Worm (Caenorhabditis elegans) whole organism, early embryonic: Measurements from ENCODE around the gene daf-42.

Source experiments
- ama-1 ChIP-seq: fragments of 150-350 bp; optimal IDR thresholded peaks from 2 replicates; lab custom pipeline; 2014
- ceh-13 ChIP-seq: fragments of 200-800 bp; sonication (Bioruptor generic); optimal IDR thresholded peaks from 2 replicates; lab custom pipeline; 2018; ENCODE audit warnings: mild to moderate bottlenecking, missing genetic modification characterization, missing compliant biosample characterization
- ceh-36 ChIP-seq: sonication (generic microtip); optimal IDR thresholded peaks from 2 replicates; lab custom pipeline; 2016; ENCODE audit warnings: missing genetic modification characterization, inconsistent platforms, missing compliant biosample characterization
- ets-7 ChIP-seq: sonication (generic microtip); optimal IDR thresholded peaks from 2 replicates; lab custom pipeline; 2016; ENCODE audit warnings: missing genotype, missing genetic modification characterization, missing compliant biosample characterization
- flt-1 ChIP-seq: fragments of 200-800 bp; sonication (Bioruptor generic); IDR thresholded peaks from 2 replicates; pipeline ENCODE4 v1.3.6; 2022; ENCODE audit warnings: missing genetic modification characterization, missing compliant biosample characterization
- hmbx-1 ChIP-seq: sonication (generic microtip); optimal IDR thresholded peaks from 2 replicates; lab custom pipeline; 2016; ENCODE audit warnings: mild to moderate bottlenecking, missing genetic modification characterization, missing compliant biosample characterization
- scrt-1 ChIP-seq: fragments of 200-800 bp; sonication (Bioruptor generic); IDR thresholded peaks from 2 replicates; pipeline ENCODE4 v1.3.6; 2022; ENCODE audit warnings: missing genetic modification characterization, missing compliant biosample characterization
- tra-4 ChIP-seq: sonication (generic microtip); optimal IDR thresholded peaks from 2 replicates; lab custom pipeline; 2017; ENCODE audit warnings: missing genetic modification characterization, missing compliant biosample characterization

- TF ChIP-seq ama-1 (lab: Kevin White, UChicago) (no peak), flt-1 (GFP tag; lab: Robert Waterston, UW) (no peak), ceh-36 (tag; lab: Kevin White, UChicago) (no peak), tra-4 (tag; lab: Kevin White, UChicago) (no peak), scrt-1 (no peak), ets-7 (tag; lab: Kevin White, UChicago) (no peak), hmbx-1 (tag; lab: Kevin White, UChicago) (no peak), ceh-13 (GFP tag; lab: Kevin White, UChicago) (no peak)
Measured at ce11 chrIV:7390126-7390766, 43.6 kb upstream of the daf-42 start.
